Fruit fly (Drosophila melanogaster): ENCODE results near the gene CG5194.

CG5194 gene

dm6 chr3L:9023627-9024026 is 14.0 kb upstream of the CG5194 start (continued):
- TF ChIP-seq psq (GFP tag; optimal IDR thresholded peaks at IDR 0.05), result no peak
- no peak for TF ChIP-seq woc (GFP tag; optimal IDR thresholded peaks at IDR 0.05)

- TF ChIP-seq h (GFP tag; optimal IDR thresholded peaks at IDR 0.05) (peak; percentile 4), N (GFP tag; optimal IDR thresholded peaks at IDR 0.05) (no peak)
Observed at dm6 chr3L:9020436-9021370, 11.1 kb upstream of the CG5194 start.

- TF ChIP-seq tai (GFP tag; optimal IDR thresholded peaks at IDR 0.05) (no peak), br (GFP tag; optimal IDR thresholded peaks at IDR 0.05) (no peak), sage (GFP tag; optimal IDR thresholded peaks at IDR 0.05) (no peak), Rel (GFP tag; optimal IDR thresholded peaks at IDR 0.05) (no peak), Rel (tag; optimal IDR thresholded peaks at IDR 0.05) (no peak), woc (GFP tag; optimal IDR thresholded peaks at IDR 0.05) (no peak), Dfd (GFP tag; optimal IDR thresholded peaks at IDR 0.05) (no peak), Hr83 (GFP tag; optimal IDR thresholded peaks at IDR 0.05; ENCODE audit: poor library complexity, severe bottlenecking) (no peak), Jra (GFP tag; optimal IDR thresholded peaks at IDR 0.05) (no peak), pan (optimal IDR thresholded peaks at IDR 0.05) (no peak), jim (GFP tag; optimal IDR thresholded peaks at IDR 0.05) (no peak), HLH106 (tag; optimal IDR thresholded peaks at IDR 0.05) (no peak), rgr (GFP tag; optimal IDR thresholded peaks at IDR 0.05) (no peak), dl (GFP tag; optimal IDR thresholded peaks at IDR 0.05; ENCODE audit: insufficient read depth in 1 of 2, partially characterized antibody in 2 of 2) (peak in 1 of 2 experiments; percentile 23), Mio (GFP tag; optimal IDR thresholded peaks at IDR 0.05) (no peak), Myc (optimal IDR thresholded peaks at IDR 0.05) (no peak), ey (GFP tag; optimal IDR thresholded peaks at IDR 0.05) (no peak), Dif (GFP tag; optimal IDR thresholded peaks at IDR 0.05; ENCODE audit: partially characterized antibody) (peak; percentile 24)
Observed at dm6 chr3L:9019196-9019662, 9.6 kb upstream of the CG5194 start, which contains the start of gene Doc2. Gene Doc2 (minus strand): TSS chr3L:9019246.

- TF ChIP-seq Dif (GFP tag; optimal IDR thresholded peaks at IDR 0.05; ENCODE audit: partially characterized antibody), result no peak
- TF ChIP-seq woc (GFP tag; optimal IDR thresholded peaks at IDR 0.05), result no peak
- TF ChIP-seq sv (GFP tag; optimal IDR thresholded peaks at IDR 0.05), result no peak
- no peak for TF ChIP-seq HLH106 (tag; optimal IDR thresholded peaks at IDR 0.05)
- TF ChIP-seq rgr (GFP tag; optimal IDR thresholded peaks at IDR 0.05), result no peak
- no peak for TF ChIP-seq Abd-B (GFP tag; optimal IDR thresholded peaks at IDR 0.05)
- TF ChIP-seq fru (GFP tag; optimal IDR thresholded peaks at IDR 0.05), result no peak
- no peak for TF ChIP-seq CG32264 (GFP tag; optimal IDR thresholded peaks at IDR 0.05)
- no peak for TF ChIP-seq br (GFP tag; optimal IDR thresholded peaks at IDR 0.05)
- TF ChIP-seq h (GFP tag; optimal IDR thresholded peaks at IDR 0.05), result no peak
- TF ChIP-seq brk (GFP tag; optimal IDR thresholded peaks at IDR 0.05), result no peak
- no peak for TF ChIP-seq ey (GFP tag; optimal IDR thresholded peaks at IDR 0.05)
- no peak for TF ChIP-seq GATAd (GFP tag; optimal IDR thresholded peaks at IDR 0.05)
- no peak for TF ChIP-seq Dfd (GFP tag; optimal IDR thresholded peaks at IDR 0.05)
- no peak for TF ChIP-seq psq (GFP tag; optimal IDR thresholded peaks at IDR 0.05)
- no peak for TF ChIP-seq CrebA (GFP tag; optimal IDR thresholded peaks at IDR 0.05; ENCODE audit: borderline replicate concordance)
- no peak for TF ChIP-seq dmrt93B (GFP tag; optimal IDR thresholded peaks at IDR 0.05)
- TF ChIP-seq Hr78 (GFP tag; optimal IDR thresholded peaks at IDR 0.05), result no peak
- TF ChIP-seq CG9705 (GFP tag; optimal IDR thresholded peaks at IDR 0.05), result no peak
- no peak for TF ChIP-seq OdsH (GFP tag; optimal IDR thresholded peaks at IDR 0.05)
Observed at dm6 chr3L:9017414-9017813, 7.8 kb upstream of the CG5194 start.

dm6 chr3L:9013745-9014144 is 4.1 kb upstream of the CG5194 start:
- TF ChIP-seq OdsH (GFP tag; optimal IDR thresholded peaks at IDR 0.05), result no peak
- no peak for TF ChIP-seq dl (GFP tag; optimal IDR thresholded peaks at IDR 0.05; ENCODE audit: insufficient read depth in 1 of 2, partially characterized antibody in 2 of 2)
- TF ChIP-seq h (GFP tag; optimal IDR thresholded peaks at IDR 0.05), result no peak
- TF ChIP-seq Abd-B (GFP tag; optimal IDR thresholded peaks at IDR 0.05), result no peak
- TF ChIP-seq Hnf4 (GFP tag; optimal IDR thresholded peaks at IDR 0.05), result no peak
- TF ChIP-seq Hr83 (GFP tag; optimal IDR thresholded peaks at IDR 0.05; ENCODE audit: poor library complexity, severe bottlenecking), result no peak
- TF ChIP-seq pan (optimal IDR thresholded peaks at IDR 0.05), result no peak
- TF ChIP-seq lola (GFP tag; optimal IDR thresholded peaks at IDR 0.05), result no peak
- TF ChIP-seq woc (GFP tag; optimal IDR thresholded peaks at IDR 0.05), result no peak
- no peak for TF ChIP-seq jim (GFP tag; optimal IDR thresholded peaks at IDR 0.05)
- TF ChIP-seq Dif (GFP tag; optimal IDR thresholded peaks at IDR 0.05; ENCODE audit: partially characterized antibody), result no peak
- no peak for TF ChIP-seq sage (GFP tag; optimal IDR thresholded peaks at IDR 0.05)
- TF ChIP-seq sv (GFP tag; optimal IDR thresholded peaks at IDR 0.05), result no peak
- TF ChIP-seq N (GFP tag; optimal IDR thresholded peaks at IDR 0.05), result no peak
- no peak for TF ChIP-seq Hr78 (GFP tag; optimal IDR thresholded peaks at IDR 0.05)
- no peak for TF ChIP-seq foxo (GFP tag; optimal IDR thresholded peaks at IDR 0.05)
- TF ChIP-seq tai (GFP tag; optimal IDR thresholded peaks at IDR 0.05), result no peak
- TF ChIP-seq psq (GFP tag; optimal IDR thresholded peaks at IDR 0.05), result no peak

Measured in whole organism, wandering third instar larva.